Fruit fly (Drosophila melanogaster): ENCODE results near the gene CG6765.

CG6765 gene

DNA sequence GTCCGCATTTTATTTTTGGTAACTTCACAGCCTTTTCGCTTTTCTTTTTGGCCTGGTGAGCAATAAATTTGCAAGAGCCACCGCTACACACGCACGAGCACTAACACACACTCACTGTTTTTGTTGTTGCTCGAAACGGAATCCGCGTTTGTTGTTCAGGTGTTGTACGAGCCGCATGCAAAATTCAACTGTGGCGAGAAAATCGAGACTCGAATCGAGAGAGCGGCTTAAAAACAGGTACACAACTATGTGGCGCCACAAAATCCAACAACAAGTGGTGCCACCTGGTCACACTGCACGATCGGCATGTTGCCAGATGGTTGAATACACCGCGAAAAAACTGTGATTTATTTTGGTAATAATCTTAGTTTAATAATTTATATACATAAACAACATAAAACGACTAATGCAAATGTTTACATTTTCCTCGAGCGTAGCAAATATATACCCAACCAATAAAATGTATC is 5.6 kb upstream of the CG6765 start, which contains the start of gene CG43163 (continued):
- TF ChIP-seq ase (GFP tag; IDR thresholded peaks at IDR 0.05) (peak; percentile 57; the same call in 2 of the 3 replicates), sob (GFP tag; IDR thresholded peaks at IDR 0.05) (peak; percentile 77), CG18262 (tag; optimal IDR thresholded peaks at IDR 0.05) (peak; percentile 72), lola (GFP tag; optimal IDR thresholded peaks at IDR 0.05) (peak in 1 of 3 experiments; percentile 56), gt (GFP tag; IDR thresholded peaks at IDR 0.05) (no peak), D19B (GFP tag; optimal IDR thresholded peaks at IDR 0.05) (no peak), Oli (tag; optimal IDR thresholded peaks at IDR 0.05) (peak; percentile 33), inv (GFP tag; IDR thresholded peaks at IDR 0.05; ENCODE audit: partially characterized antibody) (no peak), Hr39 (optimal IDR thresholded peaks at IDR 0.05) (no peak), fu2 (GFP tag; optimal IDR thresholded peaks at IDR 0.05) (peak; percentile 31), CG12942 (GFP tag; optimal IDR thresholded peaks at IDR 0.05) (peak; percentile 54), CG2678 (tag; optimal IDR thresholded peaks at IDR 0.05) (peak; percentile 67), CG9437 (GFP tag; optimal IDR thresholded peaks at IDR 0.05) (peak; percentile 37), gro (GFP tag; optimal IDR thresholded peaks at IDR 0.05) (peak; percentile 3), hkb (optimal IDR thresholded peaks at IDR 0.05) (no peak), hkb (GFP tag; IDR thresholded peaks at IDR 0.05) (peak; percentile 77), CG31365 (tag; optimal IDR thresholded peaks at IDR 0.05) (no peak), CG15269 (tag; optimal IDR thresholded peaks at IDR 0.05) (peak; percentile 67), CG12071 (GFP tag; optimal IDR thresholded peaks at IDR 0.05) (peak; percentile 43), gcm (GFP tag; optimal IDR thresholded peaks at IDR 0.05) (peak; percentile 66), hb (GFP tag; IDR thresholded peaks at IDR 0.05; ENCODE audit: partially characterized antibody) (no peak), ara (GFP tag; IDR thresholded peaks at IDR 0.05) (peak; percentile 78), CG7372 (GFP tag; IDR thresholded peaks at IDR 0.05) (peak; percentile 60), CG4854 (GFP tag; optimal IDR thresholded peaks at IDR 0.05) (no peak), NC2α (GFP tag; optimal IDR thresholded peaks at IDR 0.05) (peak; percentile 5), mld (GFP tag; IDR thresholded peaks at IDR 0.05; ENCODE audit: partially characterized antibody) (no peak), E2f2 (GFP tag; IDR thresholded peaks at IDR 0.05) (peak; percentile 72), al (GFP tag; IDR thresholded peaks at IDR 0.05) (peak; percentile 51; the same call in 1 of the 2 replicates), Drgx (GFP tag; IDR thresholded peaks at IDR 0.05) (peak; percentile 65), Ets65A (GFP tag) (no peak), sr (GFP tag; IDR thresholded peaks at IDR 0.05) (peak; percentile 36; the same call in 1 of the 3 replicates), CG17802 (tag; optimal IDR thresholded peaks at IDR 0.05) (no peak), unc-4 (GFP tag; IDR thresholded peaks at IDR 0.05; ENCODE audit: partially characterized antibody) (no peak), CG6272 (GFP tag; IDR thresholded peaks at IDR 0.05) (peak; percentile 35), Hmr (GFP tag; optimal IDR thresholded peaks at IDR 0.05) (peak; percentile 78), CG32772 (GFP tag; IDR thresholded peaks at IDR 0.05) (peak; percentile 30; the same call in 1 of the 2 replicates), Taf1 (GFP tag; IDR thresholded peaks at IDR 0.05) (peak; percentile 29; the same call in 1 of the 2 replicates), CG10321 (GFP tag; IDR thresholded peaks at IDR 0.05) (0 out of 2 replicates have a peak, but pooled peaks have one; percentile 17), cwo (GFP tag; optimal IDR thresholded peaks at IDR 0.05) (peak; percentile 32), CG4707 (GFP tag; optimal IDR thresholded peaks at IDR 0.05) (peak; percentile 22), Usf (GFP tag; optimal IDR thresholded peaks at IDR 0.05) (no peak), az2 (GFP tag; optimal IDR thresholded peaks at IDR 0.05) (peak; percentile 61), insv (GFP tag; optimal IDR thresholded peaks at IDR 0.05) (peak in 1 of 2 experiments; percentile 30), tna (GFP tag; IDR thresholded peaks at IDR 0.05; ENCODE audit: partially characterized antibody) (no peak), dpn (GFP tag; optimal IDR thresholded peaks at IDR 0.05) (peak; percentile 61 to 68), Trl (optimal IDR thresholded peaks at IDR 0.05) (peak in 1 of 2 experiments; percentile 1), Trl (GFP tag; optimal IDR thresholded peaks at IDR 0.05) (peak; percentile 35), en (GFP tag; optimal IDR thresholded peaks at IDR 0.05) (no peak), Abd-B (GFP tag; optimal IDR thresholded peaks at IDR 0.05) (peak; percentile 42), Gsc (GFP tag; IDR thresholded peaks at IDR 0.05) (no peak), ERR (GFP tag; optimal IDR thresholded peaks at IDR 0.05) (no peak)

All from whole organism, embryonic.